Fruit fly (Drosophila melanogaster): ENCODE data around the gene CG3726.

DNA sequence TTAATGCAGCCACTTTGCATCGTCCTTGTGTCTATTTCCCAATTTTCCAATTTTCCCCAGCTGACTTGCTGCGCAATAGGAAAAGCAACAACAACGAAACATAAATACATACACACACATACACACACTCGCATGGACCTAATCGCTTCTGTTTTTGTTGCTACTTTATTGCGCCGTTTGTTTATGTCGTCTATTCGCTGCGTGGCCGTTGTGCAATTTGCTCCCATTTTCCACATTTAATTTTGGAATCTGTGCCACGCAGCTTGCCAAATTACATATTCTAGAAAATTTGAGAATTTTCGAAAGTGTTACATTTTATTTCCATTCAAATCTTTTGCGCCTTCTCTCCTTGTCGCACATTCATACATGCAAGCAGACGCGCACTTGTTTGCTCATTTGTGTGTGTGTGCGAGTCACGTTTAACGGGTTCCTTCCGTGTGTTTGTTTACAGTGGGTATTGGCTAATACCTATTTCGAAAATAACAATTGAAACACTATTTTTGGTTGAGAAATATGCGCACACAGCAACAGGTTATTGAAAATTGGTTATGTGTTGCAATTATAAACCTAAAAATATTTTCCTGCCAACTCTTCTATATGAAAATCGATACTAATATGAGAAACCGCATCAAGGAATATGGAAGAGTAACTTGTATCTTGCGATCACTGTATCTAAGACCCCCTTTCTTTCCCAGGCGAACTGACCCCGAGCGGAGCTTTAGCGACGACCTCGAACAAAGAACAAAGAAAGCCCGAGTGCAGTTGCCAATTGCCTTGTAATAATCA lies 36.6 kb upstream of the CG3726 start:
- peak; percentile 86 for TF ChIP-seq CG8119 (GFP tag; IDR thresholded peaks at IDR 0.05)
- TF ChIP-seq CG11902 (GFP tag; optimal IDR thresholded peaks at IDR 0.05), result peak; percentile 67
- peak; percentile 85 for TF ChIP-seq lz (GFP tag; optimal IDR thresholded peaks at IDR 0.05)
- TF ChIP-seq CG1621 (tag; optimal IDR thresholded peaks at IDR 0.05), result peak; percentile 57

Data from whole organism, prepupa.